Worm (Caenorhabditis elegans): ENCODE measurements around the gene R148.4.
A peak's percentile ranks its signal among the peaks of the same experiment; 100 is the strongest.

R148.4 gene

ce11 chrIII:3161600-3161999 is 9.8 kb upstream of the R148.4 start (continued):
- no peak for TF ChIP-seq zag-1 (tag; optimal IDR thresholded peaks at IDR 0.05)
- TF ChIP-seq C04F5.9 (tag; optimal IDR thresholded peaks at IDR 0.05), result no peak
- TF ChIP-seq nhr-71 (tag; optimal IDR thresholded peaks at IDR 0.05), result no peak
- TF ChIP-seq ceh-63 (GFP tag; optimal IDR thresholded peaks at IDR 0.05), result no peak
- no peak for TF ChIP-seq C16A3.4 (tag; optimal IDR thresholded peaks at IDR 0.05)
- TF ChIP-seq zip-4 (GFP tag; optimal IDR thresholded peaks at IDR 0.05), result no peak
- TF ChIP-seq ces-1 (GFP tag; optimal IDR thresholded peaks at IDR 0.05), result no peak
- TF ChIP-seq ztf-11 (tag; optimal IDR thresholded peaks at IDR 0.05), result no peak
- TF ChIP-seq lin-14 (GFP tag; optimal IDR thresholded peaks at IDR 0.05), result peak; percentile 80
- TF ChIP-seq unc-130 (tag; optimal IDR thresholded peaks at IDR 0.05), result no peak
- TF ChIP-seq sptf-1 (tag; optimal IDR thresholded peaks at IDR 0.05), result no peak
- no peak for TF ChIP-seq xbp-1 (tag; optimal IDR thresholded peaks at IDR 0.05)
- no peak for TF ChIP-seq ztf-4 (tag; optimal IDR thresholded peaks at IDR 0.05)
- TF ChIP-seq ama-1 (optimal IDR thresholded peaks at IDR 0.05), result no peak
- no peak for TF ChIP-seq elt-2 (tag; optimal IDR thresholded peaks at IDR 0.05)
- TF ChIP-seq mab-9 (GFP tag; IDR thresholded peaks at IDR 0.05), result no peak
- no peak for TF ChIP-seq aha-1 (tag; optimal IDR thresholded peaks at IDR 0.05)

DNA sequence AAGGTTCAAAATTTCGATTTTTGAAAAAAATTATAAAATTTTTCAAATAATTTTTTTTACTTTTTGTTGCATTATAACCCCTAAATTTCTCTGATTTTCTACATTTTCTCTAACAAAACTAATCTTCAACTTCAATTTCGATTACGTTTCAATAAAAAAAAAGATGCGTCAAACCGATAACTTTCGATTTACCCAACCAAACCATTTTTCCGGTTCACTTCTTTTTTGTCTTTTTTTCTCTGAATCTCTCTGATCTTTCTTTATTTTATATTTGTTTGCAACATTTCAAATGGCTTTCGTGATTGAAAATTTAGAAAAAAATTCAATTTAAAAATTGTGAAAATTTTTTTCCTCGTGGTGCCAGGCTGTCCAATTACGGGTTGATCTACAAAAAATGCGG is 7.9 kb upstream of the R148.4 start:
- no peak for TF ChIP-seq vab-15 (tag; optimal IDR thresholded peaks at IDR 0.05)
- TF ChIP-seq unc-62 (GFP tag; optimal IDR thresholded peaks at IDR 0.05), result no peak
- TF ChIP-seq nhr-84 (tag; optimal IDR thresholded peaks at IDR 0.05), result no peak
- peak; percentile 85 for TF ChIP-seq blmp-1 (tag; optimal IDR thresholded peaks at IDR 0.05)
- peak; percentile 59 for TF ChIP-seq nhr-85 (tag)
- peak; percentile 37 for TF ChIP-seq lin-14 (GFP tag; optimal IDR thresholded peaks at IDR 0.05)

- peak; percentile 57 for TF ChIP-seq blmp-1 (tag; optimal IDR thresholded peaks at IDR 0.05)
- TF ChIP-seq ceh-82 (tag; optimal IDR thresholded peaks at IDR 0.05), result no peak
These were observed 6.1 kb upstream of the R148.4 start, which contains the start of gene R148.5 for ce11 chrIII:3165309-3165708. Gene R148.5 (plus strand): TSS chrIII:3165639.

DNA sequence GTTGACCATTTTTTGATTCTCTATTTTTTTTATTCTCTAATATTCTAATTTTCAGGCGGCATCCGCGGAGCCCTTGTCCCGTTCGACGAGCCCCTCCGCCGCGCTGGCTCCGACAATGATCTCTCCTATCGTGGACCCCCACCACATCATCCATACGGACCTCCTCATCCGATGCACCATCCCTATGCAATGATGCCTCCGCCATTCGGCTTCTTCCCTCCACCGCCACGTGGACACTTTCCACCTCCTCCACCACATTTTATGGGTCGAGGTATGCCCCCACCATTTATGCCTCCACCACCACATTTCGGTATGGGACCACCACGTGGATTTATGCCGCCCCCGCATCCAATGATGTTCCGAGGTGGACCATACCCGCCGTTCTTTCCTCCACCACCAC is 2.1 kb upstream of the R148.4 start:
- TF ChIP-seq sox-4 (tag; optimal IDR thresholded peaks at IDR 0.05), result no peak
- TF ChIP-seq nhr-28 (tag; optimal IDR thresholded peaks at IDR 0.05), result no peak
- no peak for TF ChIP-seq blmp-1 (tag; optimal IDR thresholded peaks at IDR 0.05)
- TF ChIP-seq ceh-8 (GFP tag; optimal IDR thresholded peaks at IDR 0.05), result no peak
- no peak for TF ChIP-seq elt-3 (tag; optimal IDR thresholded peaks at IDR 0.05)
- TF ChIP-seq ceh-63 (GFP tag; optimal IDR thresholded peaks at IDR 0.05), result no peak
- TF ChIP-seq nhr-11 (tag; optimal IDR thresholded peaks at IDR 0.05), result no peak
- no peak for TF ChIP-seq isw-1 (GFP tag; IDR thresholded peaks at IDR 0.05)
- TF ChIP-seq mab-9 (GFP tag; IDR thresholded peaks at IDR 0.05), result no peak
- no peak for TF ChIP-seq grh-1 (GFP tag; IDR thresholded peaks at IDR 0.05)
- TF ChIP-seq elt-2 (tag; optimal IDR thresholded peaks at IDR 0.05), result no peak
- TF ChIP-seq ztf-4 (tag; optimal IDR thresholded peaks at IDR 0.05), result no peak
- no peak for TF ChIP-seq unc-30 (tag; optimal IDR thresholded peaks at IDR 0.05)
- TF ChIP-seq aly-2 (tag; optimal IDR thresholded peaks at IDR 0.05), result no peak

DNA sequence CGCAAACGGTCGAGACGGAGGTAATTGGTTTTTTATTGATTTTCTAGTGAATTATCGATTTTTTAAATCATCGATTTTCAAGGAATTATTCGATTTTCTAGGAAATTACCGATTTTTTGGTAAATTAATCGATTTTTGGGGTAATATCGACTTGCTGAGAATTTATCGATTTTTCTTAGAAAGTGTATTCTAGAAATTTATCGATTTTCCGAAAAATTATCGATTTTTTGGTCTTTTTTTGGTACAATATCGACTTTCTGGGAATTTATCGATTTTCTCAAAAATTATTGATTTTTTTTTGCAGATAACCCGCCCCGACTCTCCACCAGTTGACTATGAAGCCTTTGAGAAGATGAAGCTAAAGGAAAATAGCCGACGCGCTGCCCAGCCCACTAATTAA is 854 bp upstream of the R148.4 start:
- TF ChIP-seq C04F5.9 (tag; optimal IDR thresholded peaks at IDR 0.05) (no peak), ces-1 (GFP tag; optimal IDR thresholded peaks at IDR 0.05) (no peak), fkh-4 (tag; optimal IDR thresholded peaks at IDR 0.05; ENCODE audit: borderline replicate concordance) (no peak), zip-4 (GFP tag; optimal IDR thresholded peaks at IDR 0.05) (no peak), lsy-2 (tag; optimal IDR thresholded peaks at IDR 0.05) (no peak), nhr-47 (tag; optimal IDR thresholded peaks at IDR 0.05) (no peak), hpl-2 (GFP tag; optimal IDR thresholded peaks at IDR 0.05) (no peak), irx-1 (tag; optimal IDR thresholded peaks at IDR 0.05) (no peak), aly-2 (tag; optimal IDR thresholded peaks at IDR 0.05) (no peak), F16B12.6 (tag; optimal IDR thresholded peaks at IDR 0.05) (no peak), nhr-11 (tag; optimal IDR thresholded peaks at IDR 0.05) (no peak), tlp-1 (tag; optimal IDR thresholded peaks at IDR 0.05) (no peak), ceh-63 (GFP tag; optimal IDR thresholded peaks at IDR 0.05) (no peak), ets-5 (GFP tag; IDR thresholded peaks at IDR 0.05) (no peak), sup-37 (GFP tag; optimal IDR thresholded peaks at IDR 0.05) (no peak), hlh-4 (tag; optimal IDR thresholded peaks at IDR 0.05) (no peak), lin-14 (GFP tag; optimal IDR thresholded peaks at IDR 0.05) (no peak), snu-23 (GFP tag; optimal IDR thresholded peaks at IDR 0.05) (no peak), ztf-4 (tag; optimal IDR thresholded peaks at IDR 0.05) (no peak), zag-1 (tag; optimal IDR thresholded peaks at IDR 0.05) (no peak)
